Fruit fly (Drosophila melanogaster): ENCODE data around the gene CG2875.

DNA sequence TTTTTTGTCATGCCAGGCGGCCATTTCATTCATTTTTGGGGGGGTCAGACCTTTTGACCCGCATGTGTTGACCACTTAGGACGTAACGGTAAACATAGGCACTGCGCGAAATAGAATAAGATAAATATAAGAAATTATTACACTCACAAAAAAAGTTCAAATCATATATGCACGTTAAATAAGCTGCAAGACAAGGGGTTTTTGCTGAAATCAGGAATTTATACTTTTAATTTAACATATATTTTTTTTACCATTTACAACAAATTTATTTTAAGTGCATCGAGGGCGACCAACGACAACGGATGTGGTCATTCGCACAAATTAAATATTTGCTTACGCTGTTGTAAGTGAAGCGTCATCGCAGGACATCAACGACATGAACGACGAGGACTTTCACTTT is 7.8 kb upstream of the CG2875 start:
- no peak for TF ChIP-seq CG9705 (GFP tag; optimal IDR thresholded peaks at IDR 0.05)
- no peak for TF ChIP-seq br (GFP tag; optimal IDR thresholded peaks at IDR 0.05)
- no peak for TF ChIP-seq sv (GFP tag; optimal IDR thresholded peaks at IDR 0.05)
